Fruit fly (Drosophila melanogaster): ENCODE results near the gene CG17349.

dm6 chr2L:19363530-19363929, 6.7 kb upstream of the CG17349 start:
- TF ChIP-seq CG15710 (tag; optimal IDR thresholded peaks at IDR 0.05) (no peak), Ets98B (GFP tag; IDR thresholded peaks at IDR 0.05) (0 out of 2 replicates have a peak, but pooled peaks have one; percentile 15), CG13204 (GFP tag; optimal IDR thresholded peaks at IDR 0.05) (no peak), rn (GFP tag; IDR thresholded peaks at IDR 0.05) (no peak), CG17806 (tag; optimal IDR thresholded peaks at IDR 0.05) (no peak), Pif1B (GFP tag; optimal IDR thresholded peaks at IDR 0.05) (no peak), CG14655 (GFP tag; optimal IDR thresholded peaks at IDR 0.05) (no peak), fd96Ca (GFP tag; IDR thresholded peaks at IDR 0.05) (no peak), CG12605 (GFP tag; IDR thresholded peaks at IDR 0.05) (no peak), EcR (GFP tag; optimal IDR thresholded peaks at IDR 0.05) (no peak), CG4496 (GFP tag; IDR thresholded peaks at IDR 0.05) (peak; percentile 63), CG8159 (tag; optimal IDR thresholded peaks at IDR 0.05) (no peak)
